Fruit fly (Drosophila melanogaster) whole organism, embryonic: ENCODE measurements around the gene CG15336.

Experiments
- CG4424 ChIP-seq: fragments of 200-800 bp; sonication (Bioruptor generic); optimal IDR thresholded peaks from 3 replicates; lab custom pipeline; 2016; ENCODE audit warnings: missing biosample characterization, missing genetic modification characterization
- CG4617 ChIP-seq: fragments of 200-800 bp; sonication (Bioruptor generic); optimal IDR thresholded peaks from 3 replicates; lab custom pipeline; 2016; ENCODE audit warnings: missing biosample characterization, missing genetic modification characterization, borderline replicate concordance
- CG4730 ChIP-seq: fragments of 200-800 bp; sonication (Bioruptor generic); IDR thresholded peaks from 2 replicates; pipeline ENCODE4 v1.3.6; 2022; ENCODE audit warnings: missing biosample characterization, missing genetic modification characterization
- Hr39 ChIP-seq: fragments of >200 bp; optimal IDR thresholded peaks from 2 replicates; lab custom pipeline; 2017
- NK7.1 ChIP-seq: fragments of 200-800 bp; sonication (Bioruptor generic); optimal IDR thresholded peaks from 3 replicates; lab custom pipeline; 2016; ENCODE audit warnings: missing biosample characterization, missing genetic modification characterization
- Sox100B ChIP-seq: fragments of 200-800 bp; sonication (Bioruptor generic); optimal IDR thresholded peaks from 3 replicates; lab custom pipeline; 2018; ENCODE audit warnings: missing biosample characterization, mild to moderate bottlenecking, missing genetic modification characterization
- Ssrp ChIP-seq: fragments of 200-800 bp; sonication (Bioruptor generic); optimal IDR thresholded peaks from 2 replicates; lab custom pipeline; 2018; ENCODE audit warnings: missing biosample characterization, mild to moderate bottlenecking, missing genetic modification characterization, moderate library complexity
- Stat92E ChIP-seq, 3 experiments: fragments of >200 bp in 2 of 3; fragments of 200-800 bp in 1 of 3; sonication (Bioruptor generic) in 1 of 3; optimal IDR thresholded peaks; 2 replicates each; lab custom pipeline; 2017 to 2019; ENCODE audit warnings: missing biosample characterization in 3 of 3, missing genetic modification characterization in 3 of 3, mild to moderate bottlenecking in 1 of 3, moderate library complexity in 1 of 3
- az2 ChIP-seq: fragments of 200-800 bp; sonication (Bioruptor generic); optimal IDR thresholded peaks from 3 replicates; lab custom pipeline; 2016; ENCODE audit warnings: missing biosample characterization, missing genetic modification characterization
- lov ChIP-seq, 2 experiments: fragments of 200-800 bp in 1 of 2; fragments of >200 bp in 1 of 2; sonication (Bioruptor generic) in 1 of 2; IDR thresholded peaks in 1 of 2; optimal IDR thresholded peaks in 1 of 2; 2 replicates in 1 of 2; 3 replicates in 1 of 2; pipeline versions ENCODE4 v1.3.6 to Lab custom; 2017 to 2022; ENCODE audit warnings: missing biosample characterization in 1 of 2, missing genetic modification characterization in 1 of 2
- peb ChIP-seq: fragments of 200-800 bp; sonication (Bioruptor generic); IDR thresholded peaks from 2 replicates; pipeline ENCODE4 v1.3.6; 2022; ENCODE audit warnings: missing biosample characterization, missing genetic modification characterization
- usp ChIP-seq: fragments of >200 bp; optimal IDR thresholded peaks from 2 replicates; lab custom pipeline; 2017; ENCODE audit warnings: missing biosample characterization, missing genetic modification characterization

- TF ChIP-seq usp: no peak
- TF ChIP-seq Ssrp (tag; lab: Kevin White, UChicago): no peak
- no peak for TF ChIP-seq lov (optimal IDR thresholded peaks at IDR 0.05; lab: Kevin White, UChicago)
- TF ChIP-seq lov (GFP tag; IDR thresholded peaks at IDR 0.05; lab: Robert Waterston, UW): no peak
- no peak for TF ChIP-seq CG4617 (GFP tag; lab: Kevin White, UChicago)
- no peak for TF ChIP-seq az2 (GFP tag; lab: Kevin White, UChicago)
- TF ChIP-seq CG4424 (GFP tag; lab: Kevin White, UChicago): no peak
- TF ChIP-seq Hr39: no peak
- TF ChIP-seq peb (GFP tag; lab: Robert Waterston, UW): no peak
- no peak for TF ChIP-seq Stat92E (GFP tag; optimal IDR thresholded peaks at IDR 0.05; lab: Kevin White, UChicago)
- TF ChIP-seq Sox100B: no peak
- TF ChIP-seq NK7.1 (GFP tag; lab: Kevin White, UChicago): no peak
- TF ChIP-seq CG4730: no peak
These were observed 47.9 kb downstream of the CG15336 start for dm6 chrX:8195449-8196156.
